Fruit fly (Drosophila melanogaster) Kc167 (cell line): ENCODE results near the gene CG31207.

Experiments
- Myc ChIP-seq: fragments of >200 bp; optimal IDR thresholded peaks from 2 replicates; lab custom pipeline; 2017; ENCODE audit warnings: missing external identifiers
- Sin3A ChIP-seq: fragments of >200 bp; optimal IDR thresholded peaks from 2 replicates; lab custom pipeline; 2018; ENCODE audit warnings: missing external identifiers
- h ChIP-seq: fragments of >200 bp; optimal IDR thresholded peaks from 3 replicates; lab custom pipeline; 2018; ENCODE audit warnings: missing external identifiers
- insv ChIP-seq: fragments of >200 bp; optimal IDR thresholded peaks from 3 replicates; lab custom pipeline; 2018; ENCODE audit warnings: missing external identifiers
- psq ChIP-seq: fragments of >200 bp; optimal IDR thresholded peaks from 2 replicates; lab custom pipeline; 2017; ENCODE audit warnings: missing external identifiers

dm6 chr3R:21063433-21063832 lies 16.6 kb upstream of the CG31207 start:
- TF ChIP-seq insv (lab: Kevin White, UChicago) (no peak), psq (lab: Kevin White, UChicago) (no peak), h (lab: Kevin White, UChicago) (no peak), Myc (lab: Kevin White, UChicago) (no peak), Sin3A (lab: Kevin White, UChicago) (no peak)
